Worm (Caenorhabditis elegans) whole organism, L1 larva: Measurements from ENCODE around the gene T10D4.7.

Experiments
- C04F5.9 ChIP-seq: sonication (generic microtip); optimal IDR thresholded peaks from 2 replicates; lab custom pipeline; 2016; ENCODE audit warnings: missing genetic modification characterization, missing compliant biosample characterization
- aha-1 ChIP-seq: fragments of 150-350 bp; optimal IDR thresholded peaks from 2 replicates; lab custom pipeline; 2014; ENCODE audit warnings: missing biosample characterization, missing genetic modification characterization
- blmp-1 ChIP-seq: fragments of 150-350 bp; optimal IDR thresholded peaks from 2 replicates; lab custom pipeline; 2014; ENCODE audit warnings: missing biosample characterization, missing genetic modification characterization
- efl-3 ChIP-seq: fragments of 200-800 bp; sonication (Bioruptor generic); optimal IDR thresholded peaks from 2 replicates; lab custom pipeline; 2018; ENCODE audit warnings: mild to moderate bottlenecking, missing genetic modification characterization, missing compliant biosample characterization
- fkh-10 ChIP-seq: sonication (generic microtip); optimal IDR thresholded peaks from 2 replicates; lab custom pipeline; 2017; ENCODE audit warnings: missing biosample characterization, missing genetic modification reagents, missing genetic modification characterization
- hpl-2 ChIP-seq: fragments of 150-350 bp; optimal IDR thresholded peaks from 2 replicates; lab custom pipeline; 2014; ENCODE audit warnings: missing biosample characterization, missing genetic modification reagents, missing genetic modification characterization
- lin-13 ChIP-seq: fragments of 150-350 bp; optimal IDR thresholded peaks from 2 replicates; lab custom pipeline; 2014; ENCODE audit warnings: missing biosample characterization, missing genetic modification reagents, missing genetic modification characterization
- lin-39 ChIP-seq: fragments of 150-350 bp; optimal IDR thresholded peaks from 2 replicates; lab custom pipeline; 2014; ENCODE audit warnings: missing biosample characterization, missing genetic modification reagents, missing genetic modification characterization
- mdl-1 ChIP-seq, 2 experiments: fragments of 150-350 bp; optimal IDR thresholded peaks; 2 replicates each; lab custom pipeline; 2014 to 2017; ENCODE audit warnings: missing biosample characterization in 2 of 2, missing genetic modification characterization in 2 of 2, inconsistent platforms in 1 of 2
- nhr-28 ChIP-seq: fragments of 150-350 bp; optimal IDR thresholded peaks from 2 replicates; lab custom pipeline; 2014; ENCODE audit warnings: missing biosample characterization, missing genetic modification characterization
- rnt-1 ChIP-seq: sonication (generic microtip); optimal IDR thresholded peaks from 2 replicates; lab custom pipeline; 2016; ENCODE audit warnings: mild to moderate bottlenecking, missing genetic modification characterization, moderate library complexity, missing compliant biosample characterization
- skn-1 ChIP-seq: fragments of 150-350 bp; optimal IDR thresholded peaks from 2 replicates; lab custom pipeline; 2014; ENCODE audit warnings: missing biosample characterization, missing genetic modification characterization
- snpc-4 ChIP-seq: fragments of 150-350 bp; optimal IDR thresholded peaks from 2 replicates; lab custom pipeline; 2014; ENCODE audit warnings: missing biosample characterization, missing genetic modification characterization
- unc-98 ChIP-seq: fragments of 200-800 bp; sonication (Bioruptor generic); IDR thresholded peaks from 2 replicates; pipeline ENCODE4 v1.3.6; 2022; ENCODE audit warnings: missing genetic modification characterization, missing compliant biosample characterization

DNA sequence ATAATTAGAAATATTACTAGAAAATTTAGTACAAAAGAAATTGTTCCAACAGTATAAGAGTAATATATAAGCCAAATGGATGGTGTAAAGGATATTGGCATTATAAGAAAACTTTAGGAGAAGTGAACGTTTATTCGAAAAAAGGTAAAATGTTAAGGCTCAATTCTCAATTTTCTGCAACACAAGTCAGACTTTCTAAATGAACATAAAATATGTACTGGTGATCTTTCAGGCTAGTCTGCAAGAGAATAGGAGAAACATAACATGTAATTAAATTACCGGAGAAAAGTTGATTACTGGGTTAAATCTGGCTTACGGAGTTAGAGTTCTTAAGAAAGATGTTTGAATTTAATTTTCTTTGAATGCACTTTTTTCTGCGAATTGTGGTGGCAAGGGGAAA, 39.2 kb downstream of the T10D4.7 start, which contains the start of gene sri-33:
- TF ChIP-seq snpc-4 (tag; lab: Kevin White, UChicago) (no peak), nhr-28 (no peak), mdl-1 (tag; optimal IDR thresholded peaks at IDR 0.05; lab: Kevin White, UChicago) (no peak), lin-39 (tag; lab: Kevin White, UChicago) (no peak), unc-98 (GFP tag; lab: Robert Waterston, UW) (no peak), blmp-1 (tag; lab: Kevin White, UChicago) (no peak), rnt-1 (tag; lab: Kevin White, UChicago) (no peak), hpl-2 (no peak), C04F5.9 (tag; lab: Kevin White, UChicago) (no peak), efl-3 (GFP tag; lab: Kevin White, UChicago) (no peak), fkh-10 (GFP tag; lab: Kevin White, UChicago) (no peak), skn-1 (tag; lab: Kevin White, UChicago) (no peak), aha-1 (tag; lab: Kevin White, UChicago) (no peak), lin-13 (GFP tag; lab: Kevin White, UChicago) (no peak)
